Fruit fly (Drosophila melanogaster): ENCODE measurements around the gene CG3213.

Gene CG3213

DNA sequence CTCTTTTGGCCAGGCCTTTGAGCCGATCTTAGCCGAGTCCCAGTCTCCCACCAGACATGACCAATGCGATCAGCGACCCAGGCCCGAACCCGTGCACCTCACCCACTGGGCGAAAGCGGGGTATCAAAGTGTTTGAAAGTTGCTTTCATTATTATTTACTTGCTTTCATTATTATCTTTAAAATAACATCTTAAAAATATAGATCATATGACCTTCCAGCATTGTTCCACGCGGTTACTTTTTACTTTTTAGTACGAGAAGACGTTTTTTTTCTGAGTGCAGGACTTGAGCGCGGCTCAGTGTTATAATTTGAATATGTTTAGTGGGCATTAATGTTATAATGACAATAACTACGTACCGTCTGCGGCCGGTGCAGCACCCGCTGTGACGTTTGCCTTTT lies 23.6 kb upstream of the CG3213 start:
- TF ChIP-seq fru (GFP tag; optimal IDR thresholded peaks at IDR 0.05) = peak; percentile 30
- TF ChIP-seq Myc (optimal IDR thresholded peaks at IDR 0.05) = no peak
- no peak for TF ChIP-seq CrebA (GFP tag; optimal IDR thresholded peaks at IDR 0.05; ENCODE audit: borderline replicate concordance)
- no peak for TF ChIP-seq jim (GFP tag; optimal IDR thresholded peaks at IDR 0.05)
- no peak for TF ChIP-seq dl (GFP tag; optimal IDR thresholded peaks at IDR 0.05; ENCODE audit: insufficient read depth in 1 of 2, partially characterized antibody in 2 of 2)
- TF ChIP-seq Hnf4 (GFP tag; optimal IDR thresholded peaks at IDR 0.05) = peak; percentile 12
- no peak for TF ChIP-seq Mio (GFP tag; optimal IDR thresholded peaks at IDR 0.05)
- no peak for TF ChIP-seq usp (GFP tag; optimal IDR thresholded peaks at IDR 0.05)
- TF ChIP-seq ey (GFP tag; optimal IDR thresholded peaks at IDR 0.05) = no peak
- no peak for TF ChIP-seq CG9705 (GFP tag; optimal IDR thresholded peaks at IDR 0.05)
- no peak for TF ChIP-seq pan (optimal IDR thresholded peaks at IDR 0.05)
- TF ChIP-seq foxo (GFP tag; optimal IDR thresholded peaks at IDR 0.05) = peak in 1 of 2 experiments; percentile 17
- TF ChIP-seq sv (GFP tag; optimal IDR thresholded peaks at IDR 0.05) = no peak
- TF ChIP-seq h (GFP tag; optimal IDR thresholded peaks at IDR 0.05) = peak; percentile 37
- no peak for TF ChIP-seq woc (GFP tag; optimal IDR thresholded peaks at IDR 0.05)
- no peak for TF ChIP-seq CG32264 (GFP tag; optimal IDR thresholded peaks at IDR 0.05)
- no peak for TF ChIP-seq lola (GFP tag; optimal IDR thresholded peaks at IDR 0.05)
- TF ChIP-seq Dif (GFP tag; optimal IDR thresholded peaks at IDR 0.05; ENCODE audit: partially characterized antibody) = no peak
- TF ChIP-seq GATAd (GFP tag; optimal IDR thresholded peaks at IDR 0.05) = no peak
- TF ChIP-seq OdsH (GFP tag; optimal IDR thresholded peaks at IDR 0.05) = no peak
- TF ChIP-seq Jra (GFP tag; optimal IDR thresholded peaks at IDR 0.05) = no peak
- TF ChIP-seq Hr78 (GFP tag; optimal IDR thresholded peaks at IDR 0.05) = no peak
- TF ChIP-seq Dfd (GFP tag; optimal IDR thresholded peaks at IDR 0.05) = no peak
- TF ChIP-seq HLH106 (tag; optimal IDR thresholded peaks at IDR 0.05) = peak; percentile 55
- TF ChIP-seq Sp1 (GFP tag; optimal IDR thresholded peaks at IDR 0.05) = peak; percentile 9
- no peak for TF ChIP-seq sage (GFP tag; optimal IDR thresholded peaks at IDR 0.05)
- no peak for TF ChIP-seq Abd-B (GFP tag; optimal IDR thresholded peaks at IDR 0.05)
- TF ChIP-seq N (GFP tag; optimal IDR thresholded peaks at IDR 0.05) = no peak

DNA sequence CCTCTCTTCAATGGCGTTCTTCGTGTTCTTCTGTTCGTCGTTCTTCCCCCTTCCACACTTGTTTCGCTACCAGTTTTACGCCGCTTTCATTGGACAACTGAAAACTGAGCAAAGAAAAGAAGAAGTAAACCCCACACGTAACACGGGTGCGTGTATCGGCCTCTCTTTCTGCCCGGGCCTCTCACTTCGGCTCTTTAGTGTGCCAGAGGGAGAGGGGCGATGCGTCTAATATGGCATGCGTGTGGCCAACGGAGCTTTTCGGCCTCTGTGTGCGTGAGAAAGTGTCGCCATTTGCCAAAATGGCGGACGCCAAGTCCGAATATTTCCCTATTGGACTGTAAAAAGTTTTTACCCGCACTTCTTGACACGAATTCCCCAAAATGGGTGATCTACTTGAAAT lies 20.5 kb upstream of the CG3213 start:
- TF ChIP-seq Dfd (GFP tag; optimal IDR thresholded peaks at IDR 0.05) (no peak), Rel (GFP tag; optimal IDR thresholded peaks at IDR 0.05) (no peak), Rel (tag; optimal IDR thresholded peaks at IDR 0.05) (peak; percentile 11), psq (GFP tag; optimal IDR thresholded peaks at IDR 0.05) (peak; percentile 39), Dif (GFP tag; optimal IDR thresholded peaks at IDR 0.05; ENCODE audit: partially characterized antibody) (peak; percentile 43), Vsx2 (GFP tag; optimal IDR thresholded peaks at IDR 0.05; ENCODE audit: partially characterized antibody) (peak; percentile 23)

DNA sequence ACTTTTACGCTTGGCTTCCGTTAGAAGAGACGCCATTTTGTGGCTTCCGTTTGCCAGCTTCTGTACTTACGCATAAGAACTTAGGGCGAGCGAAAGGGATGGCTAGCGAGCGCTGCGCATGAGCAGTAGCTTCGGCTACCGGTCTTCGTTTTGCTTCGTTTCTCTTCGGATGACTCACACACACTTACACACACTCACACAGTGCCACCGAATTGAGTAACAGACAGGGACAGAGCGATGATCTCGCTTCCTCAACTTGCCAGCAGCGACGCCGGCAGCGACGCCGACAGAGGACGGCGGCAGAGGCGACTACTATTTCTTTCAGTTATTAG lies 19.9 kb upstream of the CG3213 start:
- TF ChIP-seq CG32264 (GFP tag; optimal IDR thresholded peaks at IDR 0.05) (no peak), br (GFP tag; optimal IDR thresholded peaks at IDR 0.05) (no peak), pan (optimal IDR thresholded peaks at IDR 0.05) (no peak), jim (GFP tag; optimal IDR thresholded peaks at IDR 0.05) (no peak), sage (GFP tag; optimal IDR thresholded peaks at IDR 0.05) (no peak), Abd-B (GFP tag; optimal IDR thresholded peaks at IDR 0.05) (no peak), fru (GFP tag; optimal IDR thresholded peaks at IDR 0.05) (no peak), Dfd (GFP tag; optimal IDR thresholded peaks at IDR 0.05) (no peak), Jra (GFP tag; optimal IDR thresholded peaks at IDR 0.05) (no peak)

DNA sequence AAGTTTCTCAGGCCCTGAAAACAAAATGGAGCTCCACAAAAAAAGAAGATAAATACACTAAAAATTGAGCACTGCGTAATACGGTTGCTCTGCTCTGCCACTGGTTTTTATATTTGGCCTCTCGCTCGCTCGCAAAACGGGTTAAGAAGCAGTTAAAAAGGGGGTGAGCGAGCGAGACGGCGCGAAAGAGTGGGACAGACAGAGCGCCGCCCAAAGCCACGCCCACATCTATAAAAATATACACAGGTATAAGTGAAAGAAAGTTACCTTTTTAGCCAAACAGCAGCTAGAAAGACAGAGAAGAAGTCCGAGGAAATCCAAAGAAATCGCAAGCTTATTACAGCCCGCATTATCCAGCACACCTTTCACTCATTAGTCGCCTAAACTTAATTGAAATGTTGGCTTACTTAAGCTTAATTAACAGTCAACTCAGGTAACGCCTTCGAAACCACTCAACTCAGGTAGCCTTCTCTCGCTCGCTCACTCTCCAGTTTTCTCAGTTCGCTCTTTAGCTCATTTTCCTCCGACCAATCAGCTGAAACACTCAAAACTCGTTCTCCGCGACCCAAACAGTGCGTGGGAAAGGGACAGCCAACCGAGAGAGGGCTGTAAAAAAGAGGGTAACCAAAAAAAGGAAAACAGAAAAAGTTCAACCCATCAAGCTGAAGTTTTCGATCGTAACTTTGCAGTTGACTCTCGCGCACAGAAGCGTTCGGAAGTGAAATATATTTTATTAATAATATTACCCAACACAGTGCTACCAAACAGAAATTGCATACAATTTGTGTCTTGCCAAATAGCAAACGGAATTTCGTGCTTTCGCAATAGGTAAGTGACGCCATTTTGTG lies 19.3 kb upstream of the CG3213 start, which contains the start of gene drm:
drm (plus strand) TSS at position 684 of the 848 bp plus-strand sequence.
- TF ChIP-seq woc (GFP tag; optimal IDR thresholded peaks at IDR 0.05) (no peak), Jra (GFP tag; optimal IDR thresholded peaks at IDR 0.05) (no peak), Vsx2 (GFP tag; optimal IDR thresholded peaks at IDR 0.05; ENCODE audit: partially characterized antibody) (peak; percentile 85), Mio (GFP tag; optimal IDR thresholded peaks at IDR 0.05) (no peak), dl (GFP tag; optimal IDR thresholded peaks at IDR 0.05; ENCODE audit: insufficient read depth in 1 of 2, partially characterized antibody in 2 of 2) (peak in 1 of 2 experiments; percentile 38), Dif (GFP tag; optimal IDR thresholded peaks at IDR 0.05; ENCODE audit: partially characterized antibody) (peak; percentile 78)

Measured in whole organism, wandering third instar larva.